Worm (Caenorhabditis elegans) whole organism, L3 larva: ENCODE data around the gene nhr-196.

Experiments
- ZK546.5 ChIP-seq: sonication (generic microtip); optimal IDR thresholded peaks from 2 replicates; lab custom pipeline; 2017; ENCODE audit warnings: missing biosample characterization, missing genetic modification characterization
- egl-27 ChIP-seq: sonication (generic microtip); optimal IDR thresholded peaks from 4 replicates; lab custom pipeline; 2017; ENCODE audit warnings: missing biosample characterization, missing genetic modification reagents, missing genetic modification characterization
- fos-1 ChIP-seq: fragments of 150-350 bp; optimal IDR thresholded peaks from 2 replicates; lab custom pipeline; 2014; ENCODE audit warnings: missing biosample characterization, missing genetic modification characterization
- jun-1 ChIP-seq: fragments of 150-350 bp; optimal IDR thresholded peaks from 2 replicates; lab custom pipeline; 2014; ENCODE audit warnings: missing biosample characterization, missing genetic modification reagents, missing genetic modification characterization
- nfya-1 ChIP-seq: sonication (generic microtip); optimal IDR thresholded peaks from 2 replicates; lab custom pipeline; 2017; ENCODE audit warnings: missing genetic modification characterization, mild to moderate bottlenecking, missing compliant biosample characterization, antibody characterized with exemption, moderate library complexity; ENCODE audit not compliant: insufficient read depth
- nhr-237 ChIP-seq: fragments of 150-350 bp; optimal IDR thresholded peaks from 2 replicates; lab custom pipeline; 2014; ENCODE audit warnings: missing biosample characterization, missing genetic modification characterization
- nhr-76 ChIP-seq: fragments of 150-350 bp; sonication (generic microtip); optimal IDR thresholded peaks from 5 replicates; lab custom pipeline; 2014; ENCODE audit warnings: missing biosample characterization, missing genetic modification characterization
- skn-1 ChIP-seq: fragments of 150-350 bp; optimal IDR thresholded peaks from 2 replicates; lab custom pipeline; 2014; ENCODE audit warnings: missing biosample characterization, missing genetic modification characterization
- snpc-4 ChIP-seq: fragments of 150-350 bp; optimal IDR thresholded peaks from 2 replicates; lab custom pipeline; 2014; ENCODE audit warnings: missing biosample characterization, missing genetic modification characterization
- unc-62 ChIP-seq: fragments of 150-350 bp; sonication (generic microtip); optimal IDR thresholded peaks from 4 replicates; lab custom pipeline; 2014; ENCODE audit warnings: missing biosample characterization, missing genetic modification reagents, missing genetic modification characterization
- zag-1 ChIP-seq: fragments of 150-350 bp; optimal IDR thresholded peaks from 2 replicates; lab custom pipeline; 2014; ENCODE audit warnings: missing biosample characterization, missing genetic modification characterization
- ztf-11 ChIP-seq: fragments of 150-350 bp; optimal IDR thresholded peaks from 2 replicates; lab custom pipeline; 2014; ENCODE audit warnings: missing biosample characterization, missing genetic modification characterization

DNA sequence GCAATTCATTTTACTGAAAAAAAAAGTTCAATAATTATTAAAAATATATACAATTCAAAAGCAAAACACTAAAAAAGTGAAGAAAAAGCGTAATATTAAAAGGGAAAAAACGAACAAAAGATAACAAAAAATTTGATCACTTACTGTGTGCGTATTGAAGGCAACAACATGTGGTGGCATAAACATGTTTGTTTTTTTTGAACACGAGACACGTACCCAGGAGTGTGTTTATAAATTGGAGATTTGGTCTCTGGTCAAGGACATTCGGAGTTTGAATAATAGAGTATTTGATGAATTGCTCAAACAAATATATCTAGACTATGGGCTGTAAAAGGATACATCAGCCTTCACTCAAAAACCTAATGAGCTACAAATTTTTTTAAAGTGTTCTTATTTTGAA, 30.1 kb downstream of the nhr-196 start:
- TF ChIP-seq nfya-1 (tag; lab: Kevin White, UChicago) (no peak), ZK546.5 (tag; lab: Kevin White, UChicago) (no peak), snpc-4 (tag; lab: Kevin White, UChicago) (no peak), unc-62 (no peak), nhr-76 (tag; lab: Kevin White, UChicago) (no peak), zag-1 (tag; lab: Kevin White, UChicago) (no peak), fos-1 (tag; lab: Kevin White, UChicago) (no peak), egl-27 (tag; lab: Kevin White, UChicago) (no peak), nhr-237 (tag; lab: Kevin White, UChicago) (no peak), jun-1 (tag; lab: Kevin White, UChicago) (no peak), skn-1 (tag; lab: Kevin White, UChicago) (no peak), ztf-11 (tag; lab: Kevin White, UChicago) (no peak)
